Fruit fly (Drosophila melanogaster): ENCODE results near the gene Prx3.

DNA sequence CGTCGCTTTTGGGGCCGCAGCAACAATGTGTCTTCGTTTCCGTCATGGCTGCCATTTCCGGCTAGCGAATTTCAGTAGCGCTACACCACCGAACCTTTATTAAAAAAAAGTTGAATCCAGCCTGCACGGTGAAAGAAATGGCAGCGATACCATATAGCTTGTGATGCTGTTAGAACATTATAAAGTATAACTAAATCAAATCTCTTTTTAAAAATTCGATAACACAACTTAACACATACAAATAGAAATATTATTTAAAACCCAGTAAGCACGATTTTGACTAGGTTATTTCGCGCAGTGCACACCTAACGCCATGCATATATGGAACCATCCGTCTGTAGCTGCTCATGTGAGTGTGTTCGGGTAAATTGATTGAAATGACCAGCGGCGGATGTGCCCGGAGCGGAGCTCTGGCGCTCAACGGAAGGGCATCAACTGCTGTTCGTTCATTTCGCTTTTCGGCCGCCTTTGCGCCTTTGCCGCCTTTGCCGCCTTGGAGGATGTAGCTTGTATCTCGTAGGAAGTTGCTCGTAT is 20.2 kb downstream of the Prx3 start:
- TF ChIP-seq CG6792 (GFP tag; optimal IDR thresholded peaks at IDR 0.05) (no peak), CG8119 (GFP tag; IDR thresholded peaks at IDR 0.05) (no peak), acj6 (GFP tag; optimal IDR thresholded peaks at IDR 0.05) (no peak), Smox (GFP tag; optimal IDR thresholded peaks at IDR 0.05) (no peak), Sox15 (GFP tag; optimal IDR thresholded peaks at IDR 0.05) (no peak), CG11902 (GFP tag; optimal IDR thresholded peaks at IDR 0.05) (no peak)

Data from whole organism, prepupa.